Fruit fly (Drosophila melanogaster) whole organism, adult: Measurements from ENCODE around the gene CG17026.

Experiments used
- CG11617 ChIP-seq: fragments of 200-800 bp; sonication (Bioruptor generic); optimal IDR thresholded peaks from 2 replicates; lab custom pipeline; 2017; ENCODE audit warnings: mild to moderate bottlenecking, missing biosample characterization, missing genetic modification reagents, missing genetic modification characterization
- CG12768 ChIP-seq: fragments of 200-800 bp; sonication (Bioruptor generic); optimal IDR thresholded peaks from 2 replicates; lab custom pipeline; 2017; ENCODE audit warnings: missing biosample characterization, missing genetic modification characterization, mild to moderate bottlenecking, moderate library complexity, missing genetic modification reagents
- CG14711 ChIP-seq: fragments of 200-800 bp; sonication (Bioruptor generic); optimal IDR thresholded peaks from 2 replicates; lab custom pipeline; 2018; ENCODE audit warnings: missing biosample characterization, mild to moderate bottlenecking, missing genetic modification characterization, moderate library complexity
- CG1620 ChIP-seq: fragments of 200-800 bp; sonication (Bioruptor generic); optimal IDR thresholded peaks from 2 replicates; lab custom pipeline; 2016; ENCODE audit warnings: missing biosample characterization, missing genetic modification characterization
- CG33017 ChIP-seq: fragments of 200-800 bp; sonication (Bioruptor generic); optimal IDR thresholded peaks from 2 replicates; lab custom pipeline; 2018; ENCODE audit warnings: missing biosample characterization, mild to moderate bottlenecking, missing genetic modification characterization, moderate library complexity
- CG5204 ChIP-seq: fragments of 200-800 bp; sonication (Bioruptor generic); optimal IDR thresholded peaks from 2 replicates; lab custom pipeline; 2016; ENCODE audit warnings: missing biosample characterization, missing genetic modification characterization
- CG7045 ChIP-seq: fragments of 200-800 bp; sonication (Bioruptor generic); optimal IDR thresholded peaks from 2 replicates; lab custom pipeline; 2017; ENCODE audit warnings: missing biosample characterization, mild to moderate bottlenecking, missing genetic modification characterization
- CG7101 ChIP-seq: fragments of 200-800 bp; sonication (Bioruptor generic); optimal IDR thresholded peaks from 2 replicates; lab custom pipeline; 2018; ENCODE audit warnings: missing biosample characterization, mild to moderate bottlenecking, missing genetic modification characterization, moderate library complexity
- Clk ChIP-seq: fragments of 200-800 bp; sonication (Bioruptor generic); optimal IDR thresholded peaks from 2 replicates; lab custom pipeline; 2017; ENCODE audit warnings: missing biosample characterization, missing genetic modification characterization
- Crg-1 ChIP-seq: fragments of 200-800 bp; sonication (Bioruptor generic); optimal IDR thresholded peaks from 2 replicates; lab custom pipeline; 2016; ENCODE audit warnings: missing biosample characterization, missing genetic modification characterization
- Hr96 ChIP-seq: fragments of 200-800 bp; sonication (Bioruptor generic); optimal IDR thresholded peaks from 2 replicates; lab custom pipeline; 2016; ENCODE audit warnings: missing biosample characterization, missing genetic modification characterization
- Mnt ChIP-seq: fragments of 200-800 bp; sonication (Bioruptor generic); optimal IDR thresholded peaks from 2 replicates; lab custom pipeline; 2016; ENCODE audit warnings: missing biosample characterization, mild to moderate bottlenecking, missing genetic modification characterization
- bab1 ChIP-seq: fragments of 200-800 bp; sonication (Bioruptor generic); optimal IDR thresholded peaks from 3 replicates; lab custom pipeline; 2019; ENCODE audit warnings: missing biosample characterization, mild to moderate bottlenecking, missing genetic modification characterization, moderate library complexity
- cic ChIP-seq: fragments of 200-800 bp; sonication (Bioruptor generic); optimal IDR thresholded peaks from 2 replicates; lab custom pipeline; 2017; ENCODE audit warnings: missing biosample characterization, mild to moderate bottlenecking, missing genetic modification characterization, moderate library complexity
- cnc ChIP-seq, 2 experiments: fragments of >200 bp; optimal IDR thresholded peaks; 2 replicates each; lab custom pipeline; 2017
- kay ChIP-seq: fragments of 200-800 bp; sonication (Bioruptor generic); peaks from one replicate; lab custom pipeline; 2016; ENCODE audit warnings: missing biosample characterization, missing genetic modification characterization, borderline replicate concordance
- ovo ChIP-seq: fragments of 200-800 bp; sonication (Bioruptor generic); optimal IDR thresholded peaks from 2 replicates; lab custom pipeline; 2016; ENCODE audit warnings: missing biosample characterization, missing genetic modification characterization
- pad ChIP-seq: fragments of 200-800 bp; sonication (Bioruptor generic); optimal IDR thresholded peaks from 3 replicates; lab custom pipeline; 2017; ENCODE audit warnings: missing biosample characterization, missing genetic modification characterization, mild to moderate bottlenecking, moderate library complexity, missing genetic modification reagents
- tj ChIP-seq: fragments of 200-800 bp; sonication (Bioruptor generic); optimal IDR thresholded peaks from 3 replicates; lab custom pipeline; 2017; ENCODE audit warnings: missing biosample characterization, mild to moderate bottlenecking, missing genetic modification characterization, moderate library complexity
- toe ChIP-seq: fragments of 200-800 bp; sonication (Bioruptor generic); optimal IDR thresholded peaks from 2 replicates; lab custom pipeline; 2016; ENCODE audit warnings: missing biosample characterization, missing genetic modification characterization

The CG17026 gene

DNA sequence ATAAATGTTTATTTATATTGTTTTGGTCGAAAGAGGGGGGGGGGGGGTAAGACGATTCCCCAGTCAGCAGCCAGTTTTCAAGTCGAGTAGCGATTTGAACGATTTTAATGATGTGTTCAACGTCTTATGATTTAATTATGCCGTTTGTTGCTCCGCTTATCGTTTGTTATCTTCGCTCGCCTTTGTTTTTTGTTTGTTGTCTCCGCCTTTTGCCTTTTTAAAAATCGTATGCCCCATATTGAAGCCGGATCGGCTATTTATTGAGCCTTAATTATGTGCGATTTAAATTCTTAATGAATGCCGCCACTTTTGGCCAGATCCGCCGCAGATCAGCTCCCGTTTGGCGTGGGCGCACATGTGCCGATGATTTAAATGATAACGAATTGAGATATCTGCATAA lies 39.3 kb downstream of the CG17026 start:
- TF ChIP-seq ovo (GFP tag; lab: Kevin White, UChicago) = no peak
- no peak for TF ChIP-seq Mnt (GFP tag; lab: Kevin White, UChicago)
- TF ChIP-seq toe (GFP tag; lab: Kevin White, UChicago) = no peak
- no peak for TF ChIP-seq bab1 (GFP tag; lab: Kevin White, UChicago)
- no peak for TF ChIP-seq CG14711
- no peak for TF ChIP-seq CG7101
- no peak for TF ChIP-seq Hr96 (GFP tag; lab: Kevin White, UChicago)
- no peak for TF ChIP-seq kay (GFP tag; lab: Kevin White, UChicago)
- TF ChIP-seq CG7045 (GFP tag; lab: Kevin White, UChicago) = no peak
- TF ChIP-seq CG33017 = no peak
- TF ChIP-seq tj = no peak
- TF ChIP-seq Clk (GFP tag; lab: Kevin White, UChicago) = no peak
- no peak for TF ChIP-seq cic
- no peak for TF ChIP-seq cnc (optimal IDR thresholded peaks at IDR 0.05; lab: Kevin White, UChicago)
- TF ChIP-seq CG12768 (GFP tag; lab: Kevin White, UChicago) = no peak
- TF ChIP-seq CG11617 (GFP tag; lab: Kevin White, UChicago) = no peak
- no peak for TF ChIP-seq Crg-1 (GFP tag; lab: Kevin White, UChicago)

DNA sequence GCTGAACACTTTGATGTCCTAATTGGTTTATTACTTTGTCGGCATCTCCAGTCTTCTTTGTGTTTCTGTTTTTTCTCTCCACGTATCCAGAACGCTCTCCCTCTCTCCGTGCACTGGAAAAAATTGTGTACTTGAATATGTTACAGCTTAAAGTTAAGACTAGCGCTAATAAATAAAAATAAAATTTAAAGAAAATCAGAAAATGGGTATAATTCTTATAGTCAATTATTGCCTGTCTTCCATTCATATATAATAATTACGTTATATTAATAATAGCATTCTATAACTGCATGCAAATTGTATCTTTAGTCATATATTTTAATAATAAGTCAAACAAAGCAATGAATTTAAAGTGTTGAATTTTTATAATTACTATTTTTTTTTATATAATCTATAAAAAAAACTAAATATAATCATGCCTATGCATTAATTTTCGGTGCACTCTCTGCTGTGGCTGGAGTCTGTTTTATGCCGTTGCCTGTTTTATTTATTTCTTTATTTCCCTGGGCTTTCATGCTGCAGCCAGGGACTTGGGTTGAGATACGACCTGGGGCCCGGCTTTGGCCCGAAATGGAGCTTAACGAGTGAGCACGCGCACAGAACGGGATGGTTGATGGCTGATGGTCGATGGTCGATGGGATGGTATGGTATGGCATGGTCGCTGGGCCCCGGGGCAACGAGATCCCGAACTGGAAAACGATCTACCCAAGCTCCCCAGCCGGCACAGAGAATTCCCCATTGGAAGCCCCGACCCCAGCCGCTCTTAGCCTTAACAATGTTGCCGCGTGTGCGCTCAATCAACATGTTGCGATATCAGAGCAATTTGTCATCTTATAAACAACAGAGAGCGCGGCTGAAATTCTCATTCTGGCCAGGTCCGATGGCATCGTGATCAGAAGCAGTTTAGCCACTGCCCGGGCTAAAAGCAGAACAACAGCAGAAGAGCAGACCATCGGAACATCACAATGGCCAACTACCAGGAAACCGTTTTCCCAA lies 40.9 kb downstream of the CG17026 start:
- TF ChIP-seq tj (no peak), CG7101 (no peak), cnc (optimal IDR thresholded peaks at IDR 0.05; lab: Kevin White, UChicago) (no peak), CG11617 (GFP tag; lab: Kevin White, UChicago) (no peak), Hr96 (GFP tag; lab: Kevin White, UChicago) (no peak), CG1620 (GFP tag; lab: Kevin White, UChicago) (no peak), cic (no peak), CG14711 (no peak), ovo (GFP tag; lab: Kevin White, UChicago) (no peak), Clk (GFP tag; lab: Kevin White, UChicago) (no peak), Mnt (GFP tag; lab: Kevin White, UChicago) (no peak), kay (GFP tag; lab: Kevin White, UChicago) (no peak), CG5204 (GFP tag; lab: Kevin White, UChicago) (no peak), CG33017 (no peak)

DNA sequence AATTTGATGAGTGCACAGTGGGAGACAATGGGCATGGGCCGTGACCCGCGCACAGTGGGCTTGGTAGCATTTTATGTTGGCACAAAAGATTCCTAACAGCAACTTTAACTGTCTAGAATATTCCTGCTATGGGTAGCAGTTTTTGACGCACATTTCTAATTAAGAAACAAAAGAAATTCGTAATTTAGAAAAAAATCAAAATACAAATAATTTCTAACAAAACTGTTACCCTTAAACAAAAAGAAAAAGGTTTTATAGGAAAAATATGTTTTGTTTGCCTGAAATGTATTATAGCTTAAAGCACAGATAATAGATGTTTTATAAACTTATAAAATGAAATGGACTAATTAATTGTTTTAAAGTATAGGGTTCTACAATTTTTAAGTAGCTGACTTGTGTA lies 41.7 kb downstream of the CG17026 start:
- TF ChIP-seq CG14711 (no peak), CG1620 (GFP tag; lab: Kevin White, UChicago) (no peak), CG12768 (GFP tag; lab: Kevin White, UChicago) (no peak), cnc (optimal IDR thresholded peaks at IDR 0.05; lab: Kevin White, UChicago) (no peak), bab1 (GFP tag; lab: Kevin White, UChicago) (no peak), toe (GFP tag; lab: Kevin White, UChicago) (no peak), cic (no peak)

DNA sequence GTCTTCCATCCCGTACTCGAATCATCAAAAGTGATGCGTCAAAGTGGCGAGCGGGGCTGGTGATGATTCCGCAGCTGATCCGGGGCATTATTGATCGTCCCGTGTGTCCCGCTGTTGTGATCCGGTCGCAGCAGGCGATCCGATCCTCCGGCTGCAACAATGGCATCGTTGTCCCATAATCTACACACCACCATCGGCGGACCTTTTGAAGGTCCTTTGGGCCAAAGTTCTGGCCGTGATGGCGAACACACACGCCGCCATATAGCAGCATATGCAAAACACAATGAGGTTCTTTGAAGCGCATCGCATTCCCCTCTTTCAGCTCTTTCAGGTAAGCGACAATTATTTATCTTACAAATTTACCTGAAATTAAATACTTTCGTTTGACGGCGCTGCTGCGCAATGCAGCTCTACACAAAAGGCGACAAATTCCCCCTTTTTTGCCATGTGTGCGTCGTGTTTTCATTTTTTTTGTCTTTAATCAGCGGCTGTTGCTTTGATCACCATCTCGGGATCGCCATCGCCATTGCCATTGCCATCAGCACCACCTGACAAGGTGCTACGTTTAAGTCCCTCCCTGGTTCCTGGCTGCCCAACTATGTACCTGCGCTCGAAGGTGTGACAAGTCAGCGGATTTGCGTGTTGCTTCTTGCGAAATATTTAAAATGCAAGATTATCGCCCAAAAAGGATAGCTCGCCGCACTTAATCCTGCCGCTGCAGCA lies 42.5 kb downstream of the CG17026 start:
- no peak for TF ChIP-seq pad (GFP tag; lab: Kevin White, UChicago)
- no peak for TF ChIP-seq Crg-1 (GFP tag; lab: Kevin White, UChicago)
- TF ChIP-seq CG33017 = no peak
- no peak for TF ChIP-seq bab1 (GFP tag; lab: Kevin White, UChicago)
- no peak for TF ChIP-seq tj
- TF ChIP-seq CG7101 = no peak
- TF ChIP-seq toe (GFP tag; lab: Kevin White, UChicago) = no peak
- TF ChIP-seq CG11617 (GFP tag; lab: Kevin White, UChicago) = no peak
- TF ChIP-seq Clk (GFP tag; lab: Kevin White, UChicago) = no peak
- no peak for TF ChIP-seq Hr96 (GFP tag; lab: Kevin White, UChicago)

DNA sequence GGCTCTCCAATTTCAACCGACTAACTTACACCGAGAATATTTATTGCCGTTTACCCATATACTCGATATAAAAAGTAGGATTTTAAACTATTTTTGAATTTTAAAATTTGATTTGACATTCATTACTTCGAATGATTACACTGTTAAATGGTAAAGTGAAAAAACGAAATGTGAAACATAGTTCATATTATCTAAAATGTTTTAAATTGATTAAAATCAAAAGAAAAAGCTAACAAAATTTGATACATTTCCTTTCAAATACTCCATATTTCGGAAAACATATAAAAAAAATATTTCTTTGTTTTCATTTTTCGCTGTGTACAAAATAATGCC lies 43.0 kb downstream of the CG17026 start:
- TF ChIP-seq CG33017 (no peak), toe (GFP tag; lab: Kevin White, UChicago) (no peak), CG7045 (GFP tag; lab: Kevin White, UChicago) (no peak), CG14711 (no peak), cnc (optimal IDR thresholded peaks at IDR 0.05; lab: Kevin White, UChicago) (no peak), Clk (GFP tag; lab: Kevin White, UChicago) (no peak)

DNA sequence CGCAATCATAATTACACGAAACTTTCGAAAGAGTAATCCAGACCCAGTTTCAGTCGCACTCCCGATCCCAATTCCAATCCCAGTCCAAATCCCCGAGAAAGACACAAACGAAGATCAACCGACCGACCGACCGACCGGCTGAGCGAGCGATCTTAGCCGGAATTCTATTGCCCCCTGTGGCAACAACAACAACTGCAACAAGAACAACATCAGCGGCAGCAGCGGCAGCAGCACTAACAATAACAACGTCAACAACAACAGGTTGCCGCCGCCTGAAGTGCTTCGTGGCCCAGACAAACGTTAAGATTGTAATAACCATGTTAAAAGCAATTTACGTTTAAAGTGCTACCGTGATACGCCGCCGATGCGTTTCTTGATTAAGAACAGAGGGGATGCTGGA lies 43.6 kb downstream of the CG17026 start:
- TF ChIP-seq Hr96 (GFP tag; lab: Kevin White, UChicago) (no peak), CG7045 (GFP tag; lab: Kevin White, UChicago) (no peak), CG11617 (GFP tag; lab: Kevin White, UChicago) (no peak), Clk (GFP tag; lab: Kevin White, UChicago) (no peak), toe (GFP tag; lab: Kevin White, UChicago) (no peak), CG14711 (no peak), Crg-1 (GFP tag; lab: Kevin White, UChicago) (no peak), kay (GFP tag; lab: Kevin White, UChicago) (no peak)
